Fruit fly (Drosophila melanogaster): Measurements from ENCODE around the gene CCT6.

CCT6 gene

DNA sequence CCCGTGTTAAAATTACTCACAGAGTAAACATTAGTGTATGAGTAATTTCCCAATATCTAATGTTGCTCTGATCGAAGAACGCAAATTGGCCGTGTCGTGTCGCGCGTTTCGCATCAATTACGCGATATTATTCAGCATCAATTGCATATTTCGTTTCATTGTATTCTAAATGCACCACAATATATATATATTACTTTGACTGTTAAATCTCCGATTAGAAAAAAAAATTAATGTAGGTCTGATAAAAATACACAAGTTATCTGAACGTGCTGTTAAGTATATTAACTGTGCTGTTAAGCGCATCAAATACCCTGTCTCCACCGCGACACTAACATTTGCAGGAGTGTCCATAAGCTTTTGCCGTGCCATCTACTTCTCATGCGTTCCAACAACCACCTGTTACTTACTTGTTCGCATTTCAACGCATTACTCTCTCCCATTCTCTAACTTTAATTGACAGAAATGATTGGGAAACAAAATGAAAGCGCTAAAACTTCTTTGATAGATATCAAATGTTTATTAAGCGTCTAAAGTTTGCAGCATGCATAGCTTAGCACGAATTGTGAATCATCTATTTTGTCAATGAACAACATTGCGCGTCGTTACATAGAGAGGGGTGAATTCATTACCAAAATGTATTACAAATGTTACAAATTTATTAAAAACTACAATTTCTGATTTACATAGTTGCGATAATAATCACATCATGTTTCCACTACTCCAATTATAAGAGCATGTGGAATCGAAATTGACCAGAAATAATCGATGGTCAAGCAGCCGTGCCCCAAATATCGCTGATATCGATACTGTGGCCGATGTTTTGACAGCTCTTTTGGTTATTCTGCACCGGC is 14.2 kb downstream of the CCT6 start, which contains the start of the genes Graf and mRpL3 (continued):
- TF ChIP-seq chn (GFP tag; optimal IDR thresholded peaks at IDR 0.05) (no peak), bsh (GFP tag; optimal IDR thresholded peaks at IDR 0.05) (no peak), CG7928 (GFP tag; optimal IDR thresholded peaks at IDR 0.05) (no peak), CG6654 (GFP tag; optimal IDR thresholded peaks at IDR 0.05) (no peak), Usf (GFP tag; optimal IDR thresholded peaks at IDR 0.05) (no peak), lab (GFP tag; optimal IDR thresholded peaks at IDR 0.05) (no peak), Ets65A (GFP tag) (no peak), CG6272 (GFP tag; IDR thresholded peaks at IDR 0.05) (no peak), Dll (GFP tag; IDR thresholded peaks at IDR 0.05; ENCODE audit: partially characterized antibody) (peak; percentile 85; the same call in 3 of the 4 replicates), oc (tag; optimal IDR thresholded peaks at IDR 0.05) (no peak), Opbp (GFP tag; IDR thresholded peaks at IDR 0.05; ENCODE audit: partially characterized antibody) (peak; percentile 94), CG1233 (GFP tag; optimal IDR thresholded peaks at IDR 0.05) (no peak), scrt (GFP tag; optimal IDR thresholded peaks at IDR 0.05) (peak; percentile 61), Vsx1 (GFP tag; optimal IDR thresholded peaks at IDR 0.05) (no peak), CG17359 (tag; optimal IDR thresholded peaks at IDR 0.05) (peak; percentile 67), Elba2 (GFP tag; optimal IDR thresholded peaks at IDR 0.05) (no peak), esg (GFP tag; conservative IDR thresholded peaks at IDR 0.05) (no peak), CG8089 (GFP tag; optimal IDR thresholded peaks at IDR 0.05) (no peak), tna (GFP tag; IDR thresholded peaks at IDR 0.05; ENCODE audit: partially characterized antibody) (peak; percentile 93), TFAM (GFP tag; optimal IDR thresholded peaks at IDR 0.05) (no peak), nom (GFP tag; optimal IDR thresholded peaks at IDR 0.05) (no peak), CG16815 (GFP tag; optimal IDR thresholded peaks at IDR 0.05) (no peak), CG11093 (GFP tag; IDR thresholded peaks at IDR 0.05) (no peak), trem (tag; optimal IDR thresholded peaks at IDR 0.05) (no peak), CG11456 (GFP tag; IDR thresholded peaks at IDR 0.05) (no peak), ham (GFP tag; IDR thresholded peaks at IDR 0.05) (no peak), Oaz (GFP tag; IDR thresholded peaks at IDR 0.05) (no peak), unpg (GFP tag; optimal IDR thresholded peaks at IDR 0.05) (no peak), Hr51 (GFP tag; optimal IDR thresholded peaks at IDR 0.05) (no peak), mld (GFP tag; IDR thresholded peaks at IDR 0.05; ENCODE audit: partially characterized antibody) (peak; percentile 92), ci (GFP tag; IDR thresholded peaks at IDR 0.05) (no peak), CG9437 (GFP tag; optimal IDR thresholded peaks at IDR 0.05) (no peak), hbn (GFP tag; IDR thresholded peaks at IDR 0.05; ENCODE audit: partially characterized antibody) (peak; percentile 77), ash1 (GFP tag; optimal IDR thresholded peaks at IDR 0.05) (no peak), CG11723 (GFP tag; optimal IDR thresholded peaks at IDR 0.05) (no peak), seq (GFP tag; IDR thresholded peaks at IDR 0.05) (no peak), CG12744 (GFP tag; optimal IDR thresholded peaks at IDR 0.05) (no peak), dm (GFP tag; optimal IDR thresholded peaks at IDR 0.05) (peak; percentile 22), Hmx (GFP tag; optimal IDR thresholded peaks at IDR 0.05) (no peak), CG16863 (GFP tag; optimal IDR thresholded peaks at IDR 0.05) (no peak), gcm (GFP tag; optimal IDR thresholded peaks at IDR 0.05) (no peak), ems (GFP tag; optimal IDR thresholded peaks at IDR 0.05) (no peak), eve (GFP tag; optimal IDR thresholded peaks at IDR 0.05) (no peak), ftz-f1 (GFP tag; optimal IDR thresholded peaks at IDR 0.05) (no peak), CG33557 (GFP tag; optimal IDR thresholded peaks at IDR 0.05) (no peak), CG30020 (tag; optimal IDR thresholded peaks at IDR 0.05) (peak; percentile 96), Blimp-1 (GFP tag; optimal IDR thresholded peaks at IDR 0.05) (no peak), Med (GFP tag) (peak; percentile 48)

Data from whole organism, embryonic.